Worm (Caenorhabditis elegans): ENCODE results near the gene T22B7.22.

The T22B7.22 gene

DNA sequence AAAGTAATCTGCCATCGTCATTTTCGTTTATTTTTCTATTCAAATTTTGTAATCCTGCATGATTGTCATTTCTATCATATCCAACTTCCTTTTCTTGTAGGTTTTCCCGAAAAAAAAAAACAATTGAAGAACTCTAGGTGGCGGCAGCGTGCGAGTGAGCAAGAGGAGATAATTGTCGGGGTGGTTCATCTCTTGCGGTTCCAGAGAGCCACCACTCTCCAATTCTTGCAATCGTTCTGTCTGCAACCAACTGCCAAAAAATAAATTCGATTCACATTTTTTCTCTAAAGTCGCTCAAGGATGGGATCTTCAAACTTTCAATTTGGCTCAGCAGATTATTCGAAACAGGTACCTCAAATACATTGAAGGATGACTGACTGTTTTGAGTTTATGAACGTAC is 32.3 kb downstream of the T22B7.22 start, which contains the start of gene W01C8.1:
Gene W01C8.1, plus strand, starts transcription at position 301 of the 400 bp plus-strand sequence.
- TF ChIP-seq dpff-1 (tag; optimal IDR thresholded peaks at IDR 0.05) (no peak), K11D2.4 (GFP tag; IDR thresholded peaks at IDR 0.05) (no peak), him-1 (tag; optimal IDR thresholded peaks at IDR 0.05) (no peak), Y53F4B.3 (GFP tag; IDR thresholded peaks at IDR 0.05) (no peak), lin-26 (GFP tag; IDR thresholded peaks at IDR 0.05) (no peak), lsy-27 (tag; optimal IDR thresholded peaks at IDR 0.05; ENCODE audit: borderline replicate concordance, insufficient read depth) (no peak), hmg-1.2 (GFP tag; IDR thresholded peaks at IDR 0.05) (no peak), ceh-27 (GFP tag; optimal IDR thresholded peaks at IDR 0.05) (no peak), akir-1 (GFP tag; optimal IDR thresholded peaks at IDR 0.05) (no peak), somi-1 (GFP tag; optimal IDR thresholded peaks at IDR 0.05) (no peak), lsl-1 (GFP tag; optimal IDR thresholded peaks at IDR 0.05) (no peak), nfyb-1 (GFP tag; IDR thresholded peaks at IDR 0.05) (no peak), tlf-1 (GFP tag; optimal IDR thresholded peaks at IDR 0.05) (no peak), ets-4 (GFP tag; optimal IDR thresholded peaks at IDR 0.05) (no peak), efl-1 (GFP tag; optimal IDR thresholded peaks at IDR 0.05) (no peak)

DNA sequence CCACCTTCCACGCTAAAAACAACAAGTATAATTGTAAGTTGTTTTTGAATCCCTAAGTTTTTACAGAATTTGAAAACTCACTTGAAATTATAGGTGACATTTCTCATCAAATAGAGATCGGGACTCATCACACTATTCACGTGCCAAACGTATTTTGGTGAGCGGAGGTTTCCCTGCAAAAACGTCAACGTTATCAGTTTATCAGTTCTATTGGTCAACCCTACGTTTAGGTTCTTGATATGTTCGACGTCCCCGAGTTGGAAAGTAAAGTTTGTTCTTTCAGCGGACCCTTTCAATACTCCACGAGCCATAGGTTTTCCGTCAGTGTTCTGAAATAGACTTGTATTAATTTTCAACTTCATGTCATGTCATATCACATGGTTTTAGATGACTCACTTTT is 35.6 kb downstream of the T22B7.22 start:
- peak; percentile 54 for TF ChIP-seq unc-62 (GFP tag; optimal IDR thresholded peaks at IDR 0.05)
- no peak for TF ChIP-seq ets-4 (GFP tag; optimal IDR thresholded peaks at IDR 0.05)
- TF ChIP-seq nhr-80 (tag; optimal IDR thresholded peaks at IDR 0.05): peak; percentile 24
- no peak for TF ChIP-seq die-1 (tag; optimal IDR thresholded peaks at IDR 0.05)
- no peak for TF ChIP-seq nfyb-1 (GFP tag; IDR thresholded peaks at IDR 0.05)
- TF ChIP-seq snpc-3.4 (tag; optimal IDR thresholded peaks at IDR 0.05): no peak

DNA sequence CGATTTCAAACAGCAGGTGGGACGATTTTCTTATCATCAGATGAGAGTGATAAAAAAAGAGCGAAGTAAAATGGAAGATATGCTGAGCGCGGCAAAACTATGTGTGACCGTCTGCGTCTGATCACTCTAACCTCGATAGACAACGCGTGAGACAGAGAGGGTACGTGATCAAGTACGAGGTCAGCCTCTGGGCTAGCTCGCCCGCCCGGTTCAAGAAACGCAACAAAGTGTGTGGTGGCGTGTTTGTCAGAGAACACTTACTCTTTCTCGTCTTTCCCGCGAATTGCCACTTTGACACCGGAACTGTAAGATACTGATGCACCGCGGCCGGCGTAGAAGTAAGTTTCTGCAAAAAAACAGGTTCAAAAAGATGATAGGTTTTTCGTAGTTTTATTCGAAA is 36.4 kb downstream of the T22B7.22 start:
- TF ChIP-seq snpc-4 (GFP tag; optimal IDR thresholded peaks at IDR 0.05): no peak
- no peak for TF ChIP-seq snpc-4 (tag; optimal IDR thresholded peaks at IDR 0.05)
- peak; percentile 76 for TF ChIP-seq lin-26 (GFP tag; IDR thresholded peaks at IDR 0.05)
- TF ChIP-seq let-607 (tag; optimal IDR thresholded peaks at IDR 0.05): peak in 1 of 2 experiments; percentile 26
- no peak for TF ChIP-seq madf-10 (tag; optimal IDR thresholded peaks at IDR 0.05)
- no peak for TF ChIP-seq fkh-3 (tag; optimal IDR thresholded peaks at IDR 0.05)
- TF ChIP-seq ceh-100 (GFP tag; IDR thresholded peaks at IDR 0.05): no peak
- TF ChIP-seq T07F8.4 (tag; optimal IDR thresholded peaks at IDR 0.05): no peak
- TF ChIP-seq F57A8.1 (GFP tag; optimal IDR thresholded peaks at IDR 0.05): no peak
- no peak for TF ChIP-seq nhr-27 (tag; optimal IDR thresholded peaks at IDR 0.05)
- TF ChIP-seq ekl-4 (GFP tag; IDR thresholded peaks at IDR 0.05): peak; percentile 48; the same call in 1 of the 2 replicates
- TF ChIP-seq dpl-1 (GFP tag; optimal IDR thresholded peaks at IDR 0.05): no peak
- peak; percentile 22; the same call in 1 of the 2 replicates for TF ChIP-seq hmg-1.2 (GFP tag; IDR thresholded peaks at IDR 0.05)
- no peak for TF ChIP-seq Y95B8A.8 (GFP tag; IDR thresholded peaks at IDR 0.05)
- TF ChIP-seq die-1 (tag; optimal IDR thresholded peaks at IDR 0.05): no peak
- TF ChIP-seq unc-130 (GFP tag; optimal IDR thresholded peaks at IDR 0.05): no peak
- TF ChIP-seq C06A6.2 (GFP tag; conservative IDR thresholded peaks at IDR 0.05): 0 out of 2 replicates have a peak, but pooled peaks have one; percentile 38
- no peak for TF ChIP-seq F55B11.4 (tag; optimal IDR thresholded peaks at IDR 0.05; ENCODE audit: borderline replicate concordance, insufficient read depth)
- TF ChIP-seq Y53F4B.3 (GFP tag; IDR thresholded peaks at IDR 0.05): no peak
- no peak for TF ChIP-seq ceh-79 (tag; optimal IDR thresholded peaks at IDR 0.05)
- TF ChIP-seq sdz-38 (tag; optimal IDR thresholded peaks at IDR 0.05): no peak
- TF ChIP-seq lin-54 (GFP tag; optimal IDR thresholded peaks at IDR 0.05): peak; percentile 6
- no peak for TF ChIP-seq attf-3 (GFP tag; conservative IDR thresholded peaks at IDR 0.05)
- TF ChIP-seq attf-5 (GFP tag; optimal IDR thresholded peaks at IDR 0.05): peak; percentile 30
- TF ChIP-seq F49E8.2 (tag; optimal IDR thresholded peaks at IDR 0.05; ENCODE audit: insufficient read depth): no peak
- peak; percentile 23 for TF ChIP-seq tbp1 (GFP tag; optimal IDR thresholded peaks at IDR 0.05)
- no peak for TF ChIP-seq F10E7.11 (tag; optimal IDR thresholded peaks at IDR 0.05)
- TF ChIP-seq nhr-80 (tag; optimal IDR thresholded peaks at IDR 0.05): peak; percentile 93
- TF ChIP-seq ztf-28 (GFP tag; IDR thresholded peaks at IDR 0.05): no peak
- peak; percentile 63; the same call in 1 of the 2 replicates for TF ChIP-seq B0336.3 (GFP tag; IDR thresholded peaks at IDR 0.05)
- peak; percentile 72 for TF ChIP-seq dox-1 (GFP tag; IDR thresholded peaks at IDR 0.05)
